Worm (Caenorhabditis elegans): ENCODE results near the gene C06H5.13.

DNA sequence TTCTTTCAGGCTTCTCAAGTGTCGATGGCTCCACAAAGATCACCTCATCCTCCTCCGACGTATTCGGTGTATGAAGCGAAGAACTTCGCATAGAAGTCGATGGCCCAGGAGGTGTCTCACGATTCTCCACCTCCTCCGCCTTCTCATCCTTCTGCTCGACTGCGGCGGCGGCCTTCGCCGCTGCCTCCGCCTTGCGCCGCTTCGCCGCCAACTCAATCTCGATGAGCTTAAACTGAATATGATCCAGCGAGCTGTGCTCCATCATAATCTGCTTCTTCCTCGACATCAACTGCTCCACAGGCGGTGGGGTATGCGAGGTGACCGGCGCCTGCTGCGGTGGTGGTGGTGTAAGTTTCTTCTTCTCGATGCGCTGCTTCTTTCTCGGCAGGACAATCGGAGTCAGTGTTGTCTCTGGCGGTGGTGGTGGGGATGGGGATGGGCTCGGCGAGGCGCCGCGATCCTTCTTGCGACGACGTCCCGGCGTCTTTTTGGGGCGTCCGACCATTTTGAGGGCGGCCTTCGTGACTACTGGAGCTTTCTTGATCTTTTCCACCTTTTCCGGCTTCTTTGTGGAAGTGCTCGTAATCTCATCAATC lies 46.4 kb upstream of the C06H5.13 start:
- TF ChIP-seq unc-55 (GFP tag; optimal IDR thresholded peaks at IDR 0.05) = no peak
- no peak for TF ChIP-seq alr-1 (tag; optimal IDR thresholded peaks at IDR 0.05)
- no peak for TF ChIP-seq nhr-12 (tag; optimal IDR thresholded peaks at IDR 0.05)
- no peak for TF ChIP-seq unc-62 (GFP tag; optimal IDR thresholded peaks at IDR 0.05)
- TF ChIP-seq nhr-77 (tag; optimal IDR thresholded peaks at IDR 0.05) = no peak
- TF ChIP-seq ama-1 (optimal IDR thresholded peaks at IDR 0.05) = no peak
- no peak for TF ChIP-seq mdl-1 (tag; optimal IDR thresholded peaks at IDR 0.05)
- no peak for TF ChIP-seq R02D3.7 (tag; optimal IDR thresholded peaks at IDR 0.05)
